Fruit fly (Drosophila melanogaster): Measurements from ENCODE around the gene isoQC.

DNA sequence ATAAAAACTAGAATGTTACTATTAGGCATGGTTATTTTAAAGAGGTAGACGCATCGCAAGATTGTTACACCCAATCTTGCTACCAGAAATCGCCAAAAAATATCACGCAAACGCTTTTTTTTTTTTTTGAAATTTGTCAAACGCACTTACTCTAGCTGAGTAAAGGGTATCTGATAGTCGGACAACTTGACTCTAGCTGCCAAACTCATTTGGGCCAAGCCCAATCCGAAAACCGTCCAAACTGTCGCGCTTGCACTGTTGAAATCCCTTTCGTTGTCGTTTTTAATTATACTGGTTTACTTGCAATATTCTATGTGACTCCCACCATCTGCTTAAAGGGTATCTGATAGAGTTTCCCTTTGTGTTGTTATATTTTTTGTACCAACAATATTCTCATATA, 29.0 kb downstream of the isoQC start:
- TF ChIP-seq CG8632 (GFP tag; optimal IDR thresholded peaks at IDR 0.05) (no peak), Met (GFP tag; optimal IDR thresholded peaks at IDR 0.05) (no peak), Sox102F (GFP tag; optimal IDR thresholded peaks at IDR 0.05) (no peak), acj6 (GFP tag; optimal IDR thresholded peaks at IDR 0.05) (no peak), Eip78C (GFP tag) (no peak), fkh (GFP tag; optimal IDR thresholded peaks at IDR 0.05) (no peak), CG10631 (GFP tag; optimal IDR thresholded peaks at IDR 0.05) (no peak)
